Worm (Caenorhabditis elegans): ENCODE data around the gene mrps-22.

DNA sequence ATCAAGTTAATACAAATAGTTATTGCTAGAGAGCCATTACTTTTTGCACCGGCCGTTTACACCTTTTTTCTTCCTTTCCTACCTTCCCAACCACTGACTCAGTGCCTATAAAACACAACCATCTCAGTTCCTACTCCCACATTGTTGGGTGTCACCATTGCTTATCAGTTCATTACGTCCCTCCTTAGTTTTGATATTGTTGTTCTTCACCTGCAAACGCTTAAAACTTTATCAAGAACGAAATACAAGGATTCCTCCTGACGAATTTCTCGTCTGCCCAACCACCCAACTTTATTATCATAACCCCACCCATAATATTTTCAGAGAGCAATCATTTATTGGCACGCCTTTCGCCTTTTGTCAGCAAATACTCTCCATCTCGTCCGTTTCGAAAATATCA lies 44.7 kb downstream of the mrps-22 start:
- TF ChIP-seq unc-39 (tag; optimal IDR thresholded peaks at IDR 0.05) (no peak), snpc-4 (tag; optimal IDR thresholded peaks at IDR 0.05) (no peak), elt-3 (tag; optimal IDR thresholded peaks at IDR 0.05) (no peak), nhr-237 (tag; optimal IDR thresholded peaks at IDR 0.05) (no peak), ceh-43 (GFP tag; optimal IDR thresholded peaks at IDR 0.05) (no peak), pha-4 (tag; optimal IDR thresholded peaks at IDR 0.05) (no peak), drap-1 (GFP tag; optimal IDR thresholded peaks at IDR 0.05) (no peak), flh-1 (GFP tag; optimal IDR thresholded peaks at IDR 0.05) (no peak), nhr-76 (tag; optimal IDR thresholded peaks at IDR 0.05) (no peak)
